Worm (Caenorhabditis elegans) whole organism, L4/young adult: ENCODE results near the gene nlp-55.

Experiments
- dao-5 ChIP-seq: sonication (generic microtip); optimal IDR thresholded peaks from 2 replicates; lab custom pipeline; 2016; ENCODE audit warnings: missing genotype, missing genetic modification characterization, moderate library complexity, missing compliant biosample characterization
- him-1 ChIP-seq: sonication (generic microtip); optimal IDR thresholded peaks from 2 replicates; lab custom pipeline; 2016; ENCODE audit warnings: missing genotype, missing genetic modification reagents, missing genetic modification characterization, missing compliant biosample characterization

DNA sequence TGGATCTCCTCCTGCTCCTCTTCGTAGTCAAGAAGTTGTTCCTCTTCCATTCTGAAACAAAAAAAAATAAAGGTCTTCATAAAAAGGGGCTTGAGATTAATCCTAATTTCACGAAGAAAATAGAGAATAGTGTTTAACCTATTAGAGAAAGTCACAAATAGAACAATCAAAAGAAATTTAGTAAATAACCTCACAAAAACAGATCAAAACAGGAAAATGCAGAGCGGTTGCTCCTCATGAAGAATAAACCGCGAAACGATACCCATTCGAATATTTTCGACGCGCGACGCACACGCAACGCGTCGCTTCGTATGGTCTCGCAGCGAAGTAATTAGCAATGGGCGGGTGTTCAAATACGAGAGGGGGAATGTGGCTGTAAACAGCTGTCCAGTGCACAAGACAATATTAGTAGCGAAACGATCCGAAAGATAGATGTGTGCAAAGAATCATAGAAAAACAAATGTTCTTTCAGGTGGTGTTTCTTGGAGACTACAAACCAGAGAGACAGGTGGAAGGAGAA is 33.7 kb upstream of the nlp-55 start, which contains the start of gene hel-1:
- no peak for TF ChIP-seq dao-5 (tag; lab: Kevin White, UChicago)
- TF ChIP-seq him-1 (tag; lab: Kevin White, UChicago), result no peak
